Worm (Caenorhabditis elegans) whole organism, young adult: ENCODE results near the gene fos-1.
A peak's percentile ranks its signal among the peaks of the same experiment; 100 is the strongest.

Experiments
- B0336.3 ChIP-seq: fragments of 200-800 bp; sonication (Bioruptor generic); IDR thresholded peaks from 2 replicates; pipeline ENCODE4 v1.3.6; 2022; ENCODE audit warnings: missing genetic modification characterization, missing compliant biosample characterization
- F10E7.11 ChIP-seq: sonication (generic microtip); optimal IDR thresholded peaks from 2 replicates; lab custom pipeline; 2017; ENCODE audit warnings: mild to moderate bottlenecking, missing genetic modification characterization, moderate library complexity, missing compliant biosample characterization
- T26A5.8 ChIP-seq: sonication (generic microtip); optimal IDR thresholded peaks from 2 replicates; lab custom pipeline; 2016; ENCODE audit warnings: missing genetic modification characterization, missing compliant biosample characterization
- Y53G8AR.9 ChIP-seq: fragments of 200-800 bp; sonication (Bioruptor generic); conservative IDR thresholded peaks from 2 replicates; pipeline ENCODE4 v1.3.6; 2022; ENCODE audit warnings: missing genetic modification reagents, missing genetic modification characterization, missing compliant biosample characterization
- Y79H2A.3 ChIP-seq: fragments of 200-800 bp; sonication (Bioruptor generic); conservative IDR thresholded peaks from 2 replicates; pipeline ENCODE4 v1.3.6; 2022; ENCODE audit warnings: missing genetic modification reagents, missing genetic modification characterization, missing compliant biosample characterization
- ama-1 ChIP-seq, 3 experiments: fragments of 150-350 bp in 1 of 3; sonication (generic microtip) in 2 of 3; optimal IDR thresholded peaks; 2 replicates each; lab custom pipeline; 2014 to 2018; ENCODE audit warnings: missing biosample characterization in 2 of 3, missing genetic modification characterization in 2 of 3, missing genetic modification reagents in 2 of 3
- ccch-3 ChIP-seq: fragments of 200-800 bp; sonication (Bioruptor generic); optimal IDR thresholded peaks from 2 replicates; lab custom pipeline; 2018; ENCODE audit warnings: mild to moderate bottlenecking, missing genetic modification characterization, missing compliant biosample characterization
- cebp-1 ChIP-seq, 2 experiments: fragments of 200-800 bp in 1 of 2; sonication (Bioruptor generic) in 1 of 2; sonication (generic microtip) in 1 of 2; IDR thresholded peaks in 1 of 2; optimal IDR thresholded peaks in 1 of 2; 2 replicates each; pipeline versions ENCODE4 v1.3.6 to Lab custom; 2017 to 2022; ENCODE audit warnings: missing compliant biosample characterization in 2 of 2, missing genetic modification characterization in 2 of 2, mild to moderate bottlenecking in 1 of 2, missing genetic modification reagents in 1 of 2, moderate library complexity in 1 of 2
- ceh-40 ChIP-seq: fragments of 200-800 bp; sonication (Bioruptor generic); IDR thresholded peaks from 2 replicates; pipeline ENCODE4 v1.3.6; 2022; ENCODE audit warnings: missing genetic modification characterization, missing compliant biosample characterization
- egl-44 ChIP-seq: fragments of 200-800 bp; sonication (Bioruptor generic); IDR thresholded peaks from 2 replicates; pipeline ENCODE4 v1.3.6; 2022; ENCODE audit warnings: missing genetic modification reagents, missing genetic modification characterization, missing compliant biosample characterization
- gei-17 ChIP-seq: fragments of 200-800 bp; sonication (Bioruptor generic); optimal IDR thresholded peaks from 2 replicates; lab custom pipeline; 2018; ENCODE audit warnings: mild to moderate bottlenecking, missing genetic modification characterization, missing compliant biosample characterization
- him-1 ChIP-seq: sonication (generic microtip); optimal IDR thresholded peaks from 2 replicates; lab custom pipeline; 2016; ENCODE audit warnings: missing genotype, missing genetic modification reagents, missing genetic modification characterization, missing compliant biosample characterization
- hlh-12 ChIP-seq: sonication (generic microtip); optimal IDR thresholded peaks from 2 replicates; lab custom pipeline; 2016; ENCODE audit warnings: missing genetic modification characterization, missing compliant biosample characterization
- hmg-1.2 ChIP-seq: fragments of 200-800 bp; sonication (Bioruptor generic); IDR thresholded peaks from 2 replicates; pipeline ENCODE4 v1.3.6; 2022; ENCODE audit warnings: missing genetic modification reagents, missing genetic modification characterization, missing compliant biosample characterization
- hrde-1 ChIP-seq: sonication (generic microtip); optimal IDR thresholded peaks from 2 replicates; lab custom pipeline; 2016; ENCODE audit warnings: missing genetic modification characterization, mild to moderate bottlenecking, missing compliant biosample characterization, moderate library complexity, missing genotype, missing genetic modification reagents, borderline replicate concordance
- hsf-1 ChIP-seq: fragments of 200-800 bp; sonication (Bioruptor generic); IDR thresholded peaks from 2 replicates; pipeline ENCODE4 v1.3.6; 2022; ENCODE audit warnings: missing genetic modification reagents, missing genetic modification characterization, missing compliant biosample characterization
- lin-35 ChIP-seq, 3 experiments: fragments of 150-350 bp in 2 of 3; sonication (generic microtip) in 1 of 3; optimal IDR thresholded peaks; 2 replicates each; lab custom pipeline; 2014 to 2018; ENCODE audit warnings: missing biosample characterization in 3 of 3, missing genetic modification characterization in 3 of 3, missing genetic modification reagents in 3 of 3
- lin-40 ChIP-seq: sonication (generic microtip); optimal IDR thresholded peaks from 2 replicates; lab custom pipeline; 2016; ENCODE audit warnings: missing genetic modification characterization, mild to moderate bottlenecking, missing compliant biosample characterization, missing genotype, missing genetic modification reagents
- lin-54 ChIP-seq: fragments of 200-800 bp; sonication (Bioruptor generic); optimal IDR thresholded peaks from 2 replicates; lab custom pipeline; 2018; ENCODE audit warnings: mild to moderate bottlenecking, missing genetic modification characterization, missing compliant biosample characterization
- lir-1 ChIP-seq: fragments of 200-800 bp; sonication (Bioruptor generic); conservative IDR thresholded peaks from 2 replicates; pipeline ENCODE4 v1.3.6; 2022; ENCODE audit warnings: missing genetic modification reagents, missing genetic modification characterization, missing compliant biosample characterization
- lsy-27 ChIP-seq: sonication (generic microtip); optimal IDR thresholded peaks from 2 replicates; lab custom pipeline; 2017; ENCODE audit warnings: missing genetic modification characterization, mild to moderate bottlenecking, missing compliant biosample characterization, antibody characterized with exemption, missing genotype, borderline replicate concordance; ENCODE audit not compliant: insufficient read depth
- madf-6 ChIP-seq: fragments of 200-800 bp; sonication (Bioruptor generic); IDR thresholded peaks from 2 replicates; pipeline ENCODE4 v1.3.6; 2022; ENCODE audit warnings: missing genetic modification reagents, missing genetic modification characterization, missing compliant biosample characterization
- mcd-1 ChIP-seq: fragments of 200-800 bp; sonication (Bioruptor generic); IDR thresholded peaks from 2 replicates; pipeline ENCODE4 v1.3.6; 2022; ENCODE audit warnings: missing genetic modification reagents, missing genetic modification characterization, missing compliant biosample characterization
- nfyb-1 ChIP-seq: fragments of 200-800 bp; sonication (Bioruptor generic); IDR thresholded peaks from 2 replicates; pipeline ENCODE4 v1.3.6; 2022; ENCODE audit warnings: missing genetic modification reagents, missing genetic modification characterization, missing compliant biosample characterization
- nhr-179 ChIP-seq: sonication (generic microtip); optimal IDR thresholded peaks from 2 replicates; lab custom pipeline; 2016; ENCODE audit warnings: mild to moderate bottlenecking, missing genetic modification characterization, missing compliant biosample characterization
- pbrm-1 ChIP-seq: fragments of 200-800 bp; sonication (Bioruptor generic); IDR thresholded peaks from 2 replicates; pipeline ENCODE4 v1.3.6; 2022; ENCODE audit warnings: missing genetic modification reagents, missing genetic modification characterization, missing compliant biosample characterization
- repo-1 ChIP-seq: sonication (generic microtip); optimal IDR thresholded peaks from 2 replicates; lab custom pipeline; 2017; ENCODE audit warnings: mild to moderate bottlenecking, missing genetic modification characterization, missing compliant biosample characterization
- snpc-1.1 ChIP-seq: sonication (generic microtip); optimal IDR thresholded peaks from 2 replicates; lab custom pipeline; 2017; ENCODE audit warnings: missing genetic modification characterization, mild to moderate bottlenecking, missing compliant biosample characterization, antibody characterized with exemption, moderate library complexity, missing genotype, missing genetic modification reagents; ENCODE audit not compliant: insufficient read depth
- snpc-1.3 ChIP-seq: sonication (generic microtip); optimal IDR thresholded peaks from 2 replicates; lab custom pipeline; 2017; ENCODE audit warnings: missing genetic modification characterization, mild to moderate bottlenecking, missing compliant biosample characterization, antibody characterized with exemption, moderate library complexity, missing genotype, missing genetic modification reagents; ENCODE audit not compliant: insufficient read depth
- snpc-3.4 ChIP-seq: sonication (generic microtip); optimal IDR thresholded peaks from 2 replicates; lab custom pipeline; 2017; ENCODE audit warnings: missing genetic modification characterization, mild to moderate bottlenecking, missing compliant biosample characterization, antibody characterized with exemption, moderate library complexity, missing genotype, missing genetic modification reagents
- tbx-9 ChIP-seq: sonication (generic microtip); optimal IDR thresholded peaks from 2 replicates; lab custom pipeline; 2016; ENCODE audit warnings: borderline replicate concordance, missing genetic modification characterization, inconsistent platforms, missing compliant biosample characterization
- ztf-28 ChIP-seq: fragments of 200-800 bp; sonication (Bioruptor generic); IDR thresholded peaks from 2 replicates; pipeline ENCODE4 v1.3.6; 2022; ENCODE audit warnings: missing genetic modification reagents, missing genetic modification characterization, missing compliant biosample characterization

The fos-1 gene

ce11 chrV:6012401-6012800 is 9.0 kb downstream of the fos-1 start:
- no peak for TF ChIP-seq Y79H2A.3 (GFP tag; lab: Robert Waterston, UW)
- TF ChIP-seq lir-1 = no peak
- TF ChIP-seq snpc-1.1 = no peak
- TF ChIP-seq snpc-3.4 (tag; lab: Kevin White, UChicago) = no peak
- no peak for TF ChIP-seq nhr-179 (tag; lab: Kevin White, UChicago)
- TF ChIP-seq cebp-1 (GFP tag; IDR thresholded peaks at IDR 0.05; lab: Robert Waterston, UW) = peak; percentile 72; the same call in 1 of the 2 replicates
- peak; percentile 86 for TF ChIP-seq cebp-1 (tag; optimal IDR thresholded peaks at IDR 0.05; lab: Kevin White, UChicago)

- TF ChIP-seq gei-17 (GFP tag; lab: Kevin White, UChicago) (no peak), lin-35 (GFP tag; optimal IDR thresholded peaks at IDR 0.05; lab: Kevin White, UChicago) (peak in 1 of 3 experiments; percentile 2), B0336.3 (GFP tag; lab: Robert Waterston, UW) (peak; percentile 68), mcd-1 (peak; percentile 4; the same call in 1 of the 2 replicates), snpc-3.4 (tag; lab: Kevin White, UChicago) (peak; percentile 52), him-1 (tag; lab: Kevin White, UChicago) (peak; percentile 34), hrde-1 (tag; lab: Kevin White, UChicago) (peak; percentile 30), ztf-28 (GFP tag; lab: Robert Waterston, UW) (no peak), lin-54 (GFP tag; lab: Kevin White, UChicago) (peak; percentile 22), snpc-1.1 (peak; percentile 36), T26A5.8 (tag; lab: Kevin White, UChicago) (no peak), tbx-9 (tag; lab: Kevin White, UChicago) (peak; percentile 2), Y53G8AR.9 (GFP tag; lab: Robert Waterston, UW) (peak; percentile 32; the same call in 1 of the 2 replicates), Y79H2A.3 (GFP tag; lab: Robert Waterston, UW) (0 out of 2 replicates have a peak, but pooled peaks have one; percentile 11), repo-1 (tag; lab: Kevin White, UChicago) (peak; percentile 14), ama-1 (optimal IDR thresholded peaks at IDR 0.05; lab: Kevin White, UChicago) (no peak), ama-1 (GFP tag; optimal IDR thresholded peaks at IDR 0.05; lab: Kevin White, UChicago) (peak in 1 of 2 experiments; percentile 44), snpc-1.3 (tag; lab: Kevin White, UChicago) (no peak), hsf-1 (GFP tag; lab: Robert Waterston, UW) (peak; percentile 60; the same call in 1 of the 2 replicates), lin-40 (tag; lab: Kevin White, UChicago) (no peak), pbrm-1 (GFP tag; lab: Robert Waterston, UW) (peak; percentile 40; the same call in 1 of the 2 replicates), madf-6 (GFP tag; lab: Robert Waterston, UW) (peak; percentile 67), F10E7.11 (peak; percentile 63), lsy-27 (tag; lab: Kevin White, UChicago) (no peak)
- TF ChIP-seq, all 124 proteins: peak for 17
Measured at ce11 chrV:6015546-6016089, 12.2 kb downstream of the fos-1 start.

- TF ChIP-seq nfyb-1 (GFP tag; lab: Robert Waterston, UW) (0 out of 2 replicates have a peak, but pooled peaks have one; percentile 22), hlh-12 (tag; lab: Kevin White, UChicago) (no peak), ceh-40 (GFP tag; lab: Robert Waterston, UW) (0 out of 2 replicates have a peak, but pooled peaks have one; percentile 23), hmg-1.2 (0 out of 2 replicates have a peak, but pooled peaks have one; percentile 2), ama-1 (optimal IDR thresholded peaks at IDR 0.05; lab: Kevin White, UChicago) (peak; percentile 14), ama-1 (GFP tag; optimal IDR thresholded peaks at IDR 0.05; lab: Kevin White, UChicago) (no peak), egl-44 (no peak), ccch-3 (GFP tag; lab: Kevin White, UChicago) (no peak), lsy-27 (tag; lab: Kevin White, UChicago) (no peak)
Measured at ce11 chrV:6016097-6016496, 12.7 kb downstream of the fos-1 start.
